Worm (Caenorhabditis elegans) whole organism, midembryonic: Measurements from ENCODE around the gene F23H12.5.

Experiments used
- T22C8.4 ChIP-seq: fragments of 200-800 bp; sonication (Bioruptor generic); IDR thresholded peaks from 2 replicates; pipeline ENCODE4 v1.3.6; 2022; ENCODE audit warnings: missing genetic modification characterization, missing compliant biosample characterization
- cog-1 ChIP-seq: sonication (generic microtip); optimal IDR thresholded peaks from 2 replicates; lab custom pipeline; 2016; ENCODE audit warnings: missing genetic modification characterization, missing compliant biosample characterization
- flt-1 ChIP-seq: fragments of 200-800 bp; sonication (Bioruptor generic); IDR thresholded peaks from 2 replicates; pipeline ENCODE4 v1.3.6; 2022; ENCODE audit warnings: missing genetic modification characterization, missing compliant biosample characterization
- klf-2 ChIP-seq: fragments of 200-800 bp; sonication (Bioruptor generic); conservative IDR thresholded peaks from 2 replicates; pipeline ENCODE4 v1.3.6; 2022; ENCODE audit warnings: missing genetic modification reagents, missing genetic modification characterization, missing compliant biosample characterization
- med-1 ChIP-seq: sonication (generic microtip); optimal IDR thresholded peaks from 2 replicates; lab custom pipeline; 2017; ENCODE audit warnings: missing genetic modification characterization, mild to moderate bottlenecking, missing compliant biosample characterization, antibody characterized with exemption, missing genetic modification reagents; ENCODE audit not compliant: insufficient read depth
- ref-1 ChIP-seq: fragments of 200-800 bp; sonication (Bioruptor generic); conservative IDR thresholded peaks from 2 replicates; pipeline ENCODE4 v1.3.6; 2022; ENCODE audit warnings: missing genetic modification reagents, missing genetic modification characterization, missing compliant biosample characterization
- tab-1 ChIP-seq: fragments of 200-800 bp; sonication (Bioruptor generic); IDR thresholded peaks from 2 replicates; pipeline ENCODE4 v1.3.6; 2022; ENCODE audit warnings: missing genetic modification characterization, missing compliant biosample characterization
- ztf-23 ChIP-seq: fragments of 200-800 bp; sonication (Bioruptor generic); IDR thresholded peaks from 2 replicates; pipeline ENCODE4 v1.3.6; 2022; ENCODE audit warnings: missing genetic modification reagents, missing genetic modification characterization, missing compliant biosample characterization
- ztf-29 ChIP-seq: fragments of 200-800 bp; sonication (Bioruptor generic); IDR thresholded peaks from 2 replicates; pipeline ENCODE4 v1.3.6; 2022; ENCODE audit warnings: missing genetic modification reagents, missing genetic modification characterization, missing compliant biosample characterization

The F23H12.5 gene

DNA sequence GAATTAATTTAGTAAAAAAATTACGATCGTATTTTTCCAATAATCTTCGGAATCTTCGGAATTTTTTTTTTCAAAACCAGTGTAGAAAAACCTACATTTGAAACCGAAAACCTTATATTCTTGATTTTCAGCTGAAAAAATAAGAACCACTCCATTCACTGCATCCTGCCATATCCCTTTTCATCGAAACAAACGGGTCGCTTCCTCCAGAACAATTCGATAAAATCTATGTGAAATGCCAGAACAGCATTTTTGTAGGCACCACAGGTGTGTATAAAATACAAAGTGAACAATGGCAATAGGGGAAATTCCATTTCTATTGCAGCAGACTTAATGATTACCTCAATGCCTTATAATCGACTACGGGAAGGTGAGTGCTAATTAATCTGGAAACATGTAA lies 18.8 kb downstream of the F23H12.5 start, which contains the start of gene K01D12.1:
K01D12.1 (plus strand) TSS at position 301 of the 400 bp plus-strand sequence.
- TF ChIP-seq klf-2 (GFP tag; lab: Robert Waterston, UW) (no peak), flt-1 (GFP tag; lab: Robert Waterston, UW) (no peak), T22C8.4 (GFP tag; lab: Robert Waterston, UW) (no peak), ztf-23 (GFP tag; lab: Robert Waterston, UW) (no peak), ref-1 (GFP tag; lab: Robert Waterston, UW) (no peak), cog-1 (no peak), med-1 (GFP tag; lab: Kevin White, UChicago) (no peak), tab-1 (GFP tag; lab: Robert Waterston, UW) (no peak), ztf-29 (GFP tag; lab: Robert Waterston, UW) (no peak)

DNA sequence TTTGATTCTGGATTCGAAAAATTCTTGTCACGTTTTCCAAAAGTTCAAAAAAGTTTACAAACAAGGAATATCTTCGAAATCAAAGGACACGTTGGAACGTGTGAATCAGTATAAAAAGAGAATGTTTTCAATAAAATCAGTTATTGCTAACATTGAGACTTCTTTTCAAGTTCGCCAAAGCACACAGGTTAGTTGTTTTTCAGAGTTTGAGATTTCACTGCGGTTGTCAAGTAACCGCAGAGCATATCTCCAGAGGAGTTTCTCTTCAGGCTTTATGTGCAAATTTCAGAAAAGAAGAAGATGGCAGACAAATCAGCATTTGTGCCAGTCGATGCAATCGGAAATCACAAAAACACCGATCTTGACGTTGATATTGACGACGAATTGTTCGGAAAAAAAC lies 27.7 kb downstream of the F23H12.5 start, which contains the start of gene K01D12.15:
K01D12.15 (plus strand) TSS at position 301 of the 400 bp plus-strand sequence.
- TF ChIP-seq ref-1 (GFP tag; lab: Robert Waterston, UW) = no peak
- TF ChIP-seq med-1 (GFP tag; lab: Kevin White, UChicago) = no peak
- TF ChIP-seq cog-1 = no peak
- no peak for TF ChIP-seq ztf-23 (GFP tag; lab: Robert Waterston, UW)
- TF ChIP-seq flt-1 (GFP tag; lab: Robert Waterston, UW) = no peak
- no peak for TF ChIP-seq tab-1 (GFP tag; lab: Robert Waterston, UW)
- TF ChIP-seq klf-2 (GFP tag; lab: Robert Waterston, UW) = no peak
- no peak for TF ChIP-seq ztf-29 (GFP tag; lab: Robert Waterston, UW)
- no peak for TF ChIP-seq T22C8.4 (GFP tag; lab: Robert Waterston, UW)

DNA sequence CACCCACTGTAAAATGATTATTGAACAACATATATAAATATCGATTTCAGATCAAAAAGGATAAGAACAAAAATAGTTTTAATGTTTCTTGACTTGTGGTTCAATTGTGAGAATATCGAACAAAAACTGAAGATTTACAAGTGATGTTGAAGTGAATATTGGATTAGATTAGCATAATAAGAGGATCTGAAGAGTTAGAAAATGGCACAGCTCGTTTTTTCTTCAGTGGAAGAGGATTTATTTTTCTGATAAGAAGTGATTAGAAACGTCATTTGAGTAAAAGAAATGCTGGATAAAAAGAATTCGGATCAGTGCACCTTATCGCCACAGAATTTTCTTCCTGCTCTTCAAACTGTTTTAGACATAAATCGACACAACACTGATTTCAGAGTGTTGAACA lies 37.3 kb downstream of the F23H12.5 start, which contains the start of gene twk-14:
twk-14 (minus strand) TSS at position 8 of the 400 bp plus-strand sequence.
- TF ChIP-seq klf-2 (GFP tag; lab: Robert Waterston, UW) (no peak), med-1 (GFP tag; lab: Kevin White, UChicago) (no peak), cog-1 (no peak), T22C8.4 (GFP tag; lab: Robert Waterston, UW) (no peak), ref-1 (GFP tag; lab: Robert Waterston, UW) (no peak), ztf-23 (GFP tag; lab: Robert Waterston, UW) (no peak), ztf-29 (GFP tag; lab: Robert Waterston, UW) (no peak), flt-1 (GFP tag; lab: Robert Waterston, UW) (no peak), tab-1 (GFP tag; lab: Robert Waterston, UW) (no peak)

DNA sequence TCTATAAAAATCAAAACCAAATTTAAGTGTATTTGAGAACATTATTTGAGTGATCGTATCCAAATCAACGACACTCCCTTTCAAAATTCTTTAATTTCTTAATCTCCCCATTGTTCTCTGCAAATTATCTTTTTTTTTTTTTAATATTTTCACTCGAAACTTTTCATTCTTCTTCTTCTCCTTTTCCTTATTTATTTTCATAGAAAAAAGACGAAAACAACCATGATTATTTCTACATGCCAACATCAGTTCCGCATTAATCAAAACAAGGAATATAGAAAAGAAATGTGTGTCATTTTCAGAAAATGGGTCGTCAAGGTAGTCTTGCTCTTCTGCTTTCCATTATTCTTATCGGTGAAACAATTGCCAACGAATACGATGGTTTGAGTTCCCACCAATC lies 39.1 kb downstream of the F23H12.5 start, which contains the start of gene K01D12.5:
K01D12.5 (plus strand) TSS at position 301 of the 400 bp plus-strand sequence.
- TF ChIP-seq T22C8.4 (GFP tag; lab: Robert Waterston, UW) (no peak), flt-1 (GFP tag; lab: Robert Waterston, UW) (no peak), tab-1 (GFP tag; lab: Robert Waterston, UW) (no peak), cog-1 (no peak)

DNA sequence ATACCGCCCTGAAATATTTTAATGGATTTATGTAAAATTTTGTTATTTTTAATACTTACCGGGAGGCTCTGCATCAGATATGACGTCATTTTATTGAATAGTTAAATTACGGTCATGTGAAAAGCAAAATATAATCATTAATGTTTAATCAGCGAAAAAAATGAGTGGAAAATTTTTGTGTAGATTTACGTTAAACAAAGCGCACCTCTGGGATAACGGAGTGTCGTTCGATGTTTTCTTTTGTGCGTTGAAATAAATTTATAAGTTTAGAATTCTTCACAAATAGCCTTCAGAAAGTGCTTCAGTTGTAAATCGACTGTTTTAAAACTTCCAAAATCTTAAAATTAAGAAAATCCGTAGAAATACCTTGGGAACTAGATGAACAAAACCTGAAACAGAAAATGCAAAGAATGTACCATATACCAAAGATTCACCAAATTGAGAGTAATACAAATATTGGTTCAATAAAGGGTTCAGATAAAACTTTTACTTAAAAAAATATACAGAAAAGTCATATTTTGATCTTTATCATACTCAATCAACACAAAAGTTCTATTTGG lies 42.3 kb downstream of the F23H12.5 start, which contains the start of the genes K01D12.20 and miga-1:
K01D12.20 (minus strand) TSS at position 138 of the 560 bp plus-strand sequence.
miga-1 (minus strand) TSS at position 183 of the 560 bp plus-strand sequence.
- no peak for TF ChIP-seq med-1 (GFP tag; lab: Kevin White, UChicago)
- no peak for TF ChIP-seq klf-2 (GFP tag; lab: Robert Waterston, UW)
- TF ChIP-seq ztf-23 (GFP tag; lab: Robert Waterston, UW) = no peak
- no peak for TF ChIP-seq ref-1 (GFP tag; lab: Robert Waterston, UW)
- TF ChIP-seq ztf-29 (GFP tag; lab: Robert Waterston, UW) = no peak
- no peak for TF ChIP-seq T22C8.4 (GFP tag; lab: Robert Waterston, UW)

DNA sequence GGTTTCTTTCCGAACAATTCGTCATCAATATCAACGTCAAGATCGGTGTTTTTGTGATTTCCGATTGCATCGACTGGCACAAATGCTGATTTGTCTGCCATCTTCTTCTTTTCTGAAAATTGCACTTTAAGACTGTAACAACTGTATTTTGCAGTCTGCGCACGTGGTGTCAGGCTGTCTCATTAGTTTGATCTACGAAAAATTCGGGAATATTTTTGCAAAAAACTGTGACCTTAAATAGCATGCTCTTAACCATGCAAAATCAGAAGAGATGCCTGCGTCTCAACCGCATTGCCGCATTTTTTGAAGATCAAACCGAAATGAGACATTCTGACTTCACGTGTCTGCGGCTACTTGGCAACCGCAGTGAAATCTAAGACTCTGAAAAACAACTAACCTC lies 42.9 kb downstream of the F23H12.5 start, which contains the start of gene K01D12.7:
K01D12.7 (minus strand) TSS at position 101 of the 400 bp plus-strand sequence.
- TF ChIP-seq cog-1 (no peak), med-1 (GFP tag; lab: Kevin White, UChicago) (no peak), tab-1 (GFP tag; lab: Robert Waterston, UW) (no peak), ztf-29 (GFP tag; lab: Robert Waterston, UW) (no peak), T22C8.4 (GFP tag; lab: Robert Waterston, UW) (no peak), klf-2 (GFP tag; lab: Robert Waterston, UW) (no peak), ref-1 (GFP tag; lab: Robert Waterston, UW) (no peak), flt-1 (GFP tag; lab: Robert Waterston, UW) (no peak), ztf-23 (GFP tag; lab: Robert Waterston, UW) (no peak)

DNA sequence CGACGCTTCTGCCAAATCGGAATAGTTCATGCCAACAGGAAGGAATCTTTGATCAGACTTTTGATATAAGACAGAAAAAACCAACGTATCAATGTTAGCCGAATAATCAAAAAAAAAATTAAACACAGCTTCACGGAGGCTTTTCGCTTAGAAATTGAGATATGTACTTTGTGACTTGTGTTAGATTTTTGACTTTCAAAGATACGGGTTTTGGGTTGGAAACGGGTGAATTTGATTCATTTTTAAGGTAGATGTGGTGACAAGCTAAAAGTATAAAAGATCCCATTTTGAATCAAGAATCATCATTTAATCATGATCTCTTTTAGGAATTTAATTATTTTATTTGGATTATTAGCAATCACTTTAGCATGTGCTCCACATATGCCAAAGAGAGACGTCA lies 43.9 kb downstream of the F23H12.5 start, which contains the start of gene K01D12.8:
K01D12.8 (plus strand) TSS at position 301 of the 400 bp plus-strand sequence.
- TF ChIP-seq T22C8.4 (GFP tag; lab: Robert Waterston, UW) (no peak), ref-1 (GFP tag; lab: Robert Waterston, UW) (no peak), med-1 (GFP tag; lab: Kevin White, UChicago) (no peak), cog-1 (no peak), tab-1 (GFP tag; lab: Robert Waterston, UW) (no peak)

DNA sequence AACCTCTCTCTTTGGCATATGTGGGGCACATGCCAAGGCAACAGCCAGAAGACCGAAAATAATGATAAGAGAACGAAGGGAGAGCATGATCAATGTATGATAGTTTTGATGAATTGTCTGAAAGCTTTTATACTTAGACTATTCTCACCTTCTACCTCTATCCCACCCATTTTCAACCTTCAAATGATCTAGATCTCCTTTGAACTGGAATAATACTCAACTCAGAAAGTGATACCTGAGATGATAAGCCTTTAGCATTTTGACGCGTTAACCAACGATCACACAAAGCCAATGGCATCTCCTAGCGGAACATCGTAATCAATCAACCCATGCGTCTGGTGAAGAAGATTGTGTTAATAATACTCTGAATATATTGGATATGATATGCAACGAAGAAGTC lies 46.1 kb downstream of the F23H12.5 start, which contains the start of gene K01D12.9:
K01D12.9 (minus strand) TSS at position 101 of the 400 bp plus-strand sequence.
- no peak for TF ChIP-seq klf-2 (GFP tag; lab: Robert Waterston, UW)
- TF ChIP-seq tab-1 (GFP tag; lab: Robert Waterston, UW) = no peak
- no peak for TF ChIP-seq cog-1
- no peak for TF ChIP-seq ztf-23 (GFP tag; lab: Robert Waterston, UW)
- no peak for TF ChIP-seq T22C8.4 (GFP tag; lab: Robert Waterston, UW)
- no peak for TF ChIP-seq flt-1 (GFP tag; lab: Robert Waterston, UW)
- no peak for TF ChIP-seq med-1 (GFP tag; lab: Kevin White, UChicago)
- no peak for TF ChIP-seq ztf-29 (GFP tag; lab: Robert Waterston, UW)
- no peak for TF ChIP-seq ref-1 (GFP tag; lab: Robert Waterston, UW)

DNA sequence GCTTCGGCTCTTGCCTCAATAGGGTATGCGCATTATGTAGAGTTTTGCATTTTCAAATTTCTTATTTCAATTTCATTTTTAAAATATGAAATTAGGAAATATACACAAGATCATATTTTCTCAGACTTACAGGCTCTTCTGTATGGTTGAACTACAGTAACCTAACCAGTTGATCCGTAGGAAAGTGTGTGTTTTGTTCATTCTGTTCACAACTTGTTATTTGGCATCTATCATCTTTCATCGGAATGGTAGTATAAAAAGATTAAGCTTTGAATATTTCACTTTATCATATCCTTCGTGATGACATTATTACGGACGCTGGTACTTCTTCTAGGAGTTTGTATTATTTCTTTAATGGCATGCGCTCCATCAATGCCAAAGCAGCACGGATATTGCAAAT lies 47.5 kb downstream of the F23H12.5 start, which contains the start of gene K01D12.10:
K01D12.10 (plus strand) TSS at position 301 of the 400 bp plus-strand sequence.
- no peak for TF ChIP-seq med-1 (GFP tag; lab: Kevin White, UChicago)
- no peak for TF ChIP-seq tab-1 (GFP tag; lab: Robert Waterston, UW)
- TF ChIP-seq flt-1 (GFP tag; lab: Robert Waterston, UW) = no peak
- TF ChIP-seq klf-2 (GFP tag; lab: Robert Waterston, UW) = no peak
- no peak for TF ChIP-seq ref-1 (GFP tag; lab: Robert Waterston, UW)
- TF ChIP-seq T22C8.4 (GFP tag; lab: Robert Waterston, UW) = no peak
- TF ChIP-seq cog-1 = no peak
- TF ChIP-seq ztf-29 (GFP tag; lab: Robert Waterston, UW) = no peak
- no peak for TF ChIP-seq ztf-23 (GFP tag; lab: Robert Waterston, UW)
